Fruit fly (Drosophila melanogaster): ENCODE measurements around the gene CG9643.

DNA sequence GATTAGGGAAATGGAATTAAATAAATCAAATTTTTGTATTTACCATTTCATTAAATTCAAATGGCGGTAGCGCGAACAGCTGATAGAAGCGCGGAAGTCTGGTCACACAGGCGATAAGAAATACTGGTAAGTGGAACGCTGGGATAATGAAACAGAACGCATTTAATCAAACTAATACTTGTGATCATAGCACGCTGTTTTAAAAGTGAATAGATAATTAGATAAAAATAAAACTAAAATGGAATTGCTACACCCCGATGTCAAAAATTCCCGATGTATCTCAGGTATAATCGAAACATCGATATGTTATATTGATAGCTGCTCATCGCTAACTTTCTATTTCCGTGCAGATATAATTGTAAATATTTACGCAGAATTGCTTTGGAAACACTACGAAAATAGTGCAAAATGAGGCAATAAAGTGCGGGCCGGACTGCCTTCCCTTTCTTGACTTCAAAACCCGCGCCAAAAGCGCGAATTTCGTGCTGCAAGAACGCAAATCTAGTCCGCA, 13.6 kb upstream of the CG9643 start, which contains the start of the genes okr and CG3558:
- TF ChIP-seq pan (optimal IDR thresholded peaks at IDR 0.05), result no peak
- TF ChIP-seq CG8478 (optimal IDR thresholded peaks at IDR 0.05), result no peak
- no peak for TF ChIP-seq usp (GFP tag; optimal IDR thresholded peaks at IDR 0.05)
